Fruit fly (Drosophila melanogaster) whole organism, wandering third instar larva: Measurements from ENCODE around the gene CG31680.

Source experiments
- Abd-B ChIP-seq: fragments of >200 bp; optimal IDR thresholded peaks from 2 replicates; lab custom pipeline; 2017; ENCODE audit warnings: missing biosample characterization, missing genetic modification characterization
- CG32264 ChIP-seq: fragments of 200-800 bp; sonication (Bioruptor generic); optimal IDR thresholded peaks from 2 replicates; lab custom pipeline; 2016; ENCODE audit warnings: missing biosample characterization, missing genetic modification characterization
- HLH106 ChIP-seq: fragments of 200-800 bp; optimal IDR thresholded peaks from 3 replicates; lab custom pipeline; 2019; ENCODE audit warnings: missing biosample characterization, mild to moderate bottlenecking, missing genetic modification characterization, moderate library complexity
- Hnf4 ChIP-seq: fragments of 200-800 bp; sonication (Bioruptor generic); optimal IDR thresholded peaks from 2 replicates; lab custom pipeline; 2016; ENCODE audit warnings: missing biosample characterization, mild to moderate bottlenecking, missing genetic modification characterization
- Jra ChIP-seq: sonication (Bioruptor generic); optimal IDR thresholded peaks from 2 replicates; lab custom pipeline; 2016; ENCODE audit warnings: missing biosample characterization, missing genetic modification characterization
- OdsH ChIP-seq: fragments of 200-800 bp; sonication (Bioruptor generic); optimal IDR thresholded peaks from 2 replicates; lab custom pipeline; 2016; ENCODE audit warnings: missing biosample characterization, mild to moderate bottlenecking, missing genetic modification characterization
- br ChIP-seq: fragments of 200-800 bp; sonication (Bioruptor generic); optimal IDR thresholded peaks from 2 replicates; lab custom pipeline; 2016; ENCODE audit warnings: missing biosample characterization, missing genetic modification characterization
- dsf ChIP-seq: sonication (Bioruptor generic); optimal IDR thresholded peaks from 2 replicates; lab custom pipeline; 2016; ENCODE audit warnings: missing biosample characterization, missing genetic modification characterization, borderline replicate concordance
- h ChIP-seq: fragments of 200-800 bp; sonication (Bioruptor generic); optimal IDR thresholded peaks from 3 replicates; lab custom pipeline; 2016; ENCODE audit warnings: missing biosample characterization, mild to moderate bottlenecking, missing genetic modification characterization
- lola ChIP-seq: fragments of >200 bp; optimal IDR thresholded peaks from 2 replicates; lab custom pipeline; 2017; ENCODE audit warnings: missing biosample characterization, missing genetic modification characterization
- pan ChIP-seq: fragments of >200 bp; optimal IDR thresholded peaks from 2 replicates; lab custom pipeline; 2017
- rgr ChIP-seq: fragments of 200-800 bp; sonication (Bioruptor generic); optimal IDR thresholded peaks from 3 replicates; lab custom pipeline; 2016; ENCODE audit warnings: missing biosample characterization, mild to moderate bottlenecking, missing genetic modification characterization
- sv ChIP-seq: fragments of 200-800 bp; sonication (Bioruptor generic); optimal IDR thresholded peaks from 3 replicates; lab custom pipeline; 2016; ENCODE audit warnings: missing biosample characterization, missing genetic modification characterization
- usp ChIP-seq: fragments of >200 bp; optimal IDR thresholded peaks from 2 replicates; lab custom pipeline; 2017; ENCODE audit warnings: missing biosample characterization, missing genetic modification characterization

dm6 chr2L:20648612-20649011 is 8.7 kb downstream of the CG31680 start, which contains the start of gene CG18810:
- TF ChIP-seq dsf (GFP tag; lab: Kevin White, UChicago): no peak
- TF ChIP-seq usp: no peak
- TF ChIP-seq sv (GFP tag; lab: Kevin White, UChicago): no peak
- no peak for TF ChIP-seq OdsH (GFP tag; lab: Kevin White, UChicago)
- TF ChIP-seq br (GFP tag; lab: Kevin White, UChicago): no peak
- TF ChIP-seq pan: no peak
- no peak for TF ChIP-seq h (GFP tag; lab: Kevin White, UChicago)
- TF ChIP-seq Abd-B (GFP tag; lab: Kevin White, UChicago): no peak
- no peak for TF ChIP-seq rgr
- TF ChIP-seq lola: no peak
- TF ChIP-seq CG32264 (GFP tag; lab: Kevin White, UChicago): no peak
- TF ChIP-seq HLH106 (tag; lab: Kevin White, UChicago): no peak
- TF ChIP-seq Hnf4: no peak
- TF ChIP-seq Jra: no peak
